Fruit fly (Drosophila melanogaster) whole organism: ENCODE measurements around the gene CG8661.

ENCODE experiments used
- EcR ChIP-seq, 2 experiments: fragments of >200 bp; optimal IDR thresholded peaks; 2 replicates each; lab custom pipeline; 2017; ENCODE audit warnings: missing biosample characterization in 2 of 2, missing genetic modification characterization in 2 of 2, missing genetic modification reagents in 2 of 2
- pan ChIP-seq: fragments of >200 bp; optimal IDR thresholded peaks from 2 replicates; lab custom pipeline; 2017
- psq ChIP-seq: fragments of >200 bp; optimal IDR thresholded peaks from 2 replicates; lab custom pipeline; 2017

- TF ChIP-seq psq: no peak
- TF ChIP-seq pan (lab: Kevin White, UChicago): no peak
- TF ChIP-seq EcR (GFP tag; optimal IDR thresholded peaks at IDR 0.05; lab: Kevin White, UChicago): no peak
These were observed 47.8 kb downstream of the CG8661 start for dm6 chrX:17236468-17236867.
